Fruit fly (Drosophila melanogaster) whole organism, embryonic: ENCODE measurements around the gene CG4462.

Experiments used
- ATbp ChIP-seq: fragments of 200-800 bp; sonication (Bioruptor generic); optimal IDR thresholded peaks from 2 replicates; lab custom pipeline; 2017; ENCODE audit warnings: missing biosample characterization, mild to moderate bottlenecking, missing genetic modification characterization, missing genetic modification reagents
- Asciz ChIP-seq: fragments of 200-800 bp; sonication (Bioruptor generic); optimal IDR thresholded peaks from 2 replicates; lab custom pipeline; 2017; ENCODE audit warnings: missing biosample characterization, mild to moderate bottlenecking, missing genetic modification characterization, missing genetic modification reagents
- Atf-2 ChIP-seq: fragments of 200-800 bp; sonication (Bioruptor generic); optimal IDR thresholded peaks from 2 replicates; lab custom pipeline; 2016; ENCODE audit warnings: missing biosample characterization, missing genetic modification characterization
- Atf6 ChIP-seq: fragments of 200-800 bp; sonication (Bioruptor generic); IDR thresholded peaks from 2 replicates; pipeline ENCODE4 v1.3.6; 2022; ENCODE audit warnings: missing biosample characterization, missing genetic modification characterization
- CG10565 ChIP-seq: fragments of 200-800 bp; sonication (Bioruptor generic); optimal IDR thresholded peaks from 3 replicates; lab custom pipeline; 2016; ENCODE audit warnings: missing biosample characterization, mild to moderate bottlenecking, missing genetic modification characterization
- CG11085 ChIP-seq: fragments of 200-800 bp; sonication (Bioruptor generic); IDR thresholded peaks from 2 replicates; pipeline ENCODE4 v1.3.6; 2022; ENCODE audit warnings: missing biosample characterization, missing genetic modification characterization
- CG11560 ChIP-seq: fragments of 200-800 bp; sonication (Bioruptor generic); IDR thresholded peaks from 3 replicates; pipeline ENCODE4 v1.3.6; 2022; ENCODE audit warnings: missing biosample characterization, missing genetic modification characterization
- CG12155 ChIP-seq: fragments of 200-800 bp; sonication (Bioruptor generic); optimal IDR thresholded peaks from 3 replicates; lab custom pipeline; 2016; ENCODE audit warnings: missing biosample characterization, missing genetic modification characterization
- CG12942 ChIP-seq: fragments of 200-800 bp; sonication (Bioruptor generic); optimal IDR thresholded peaks from 3 replicates; lab custom pipeline; 2016; ENCODE audit warnings: missing biosample characterization, missing genetic modification characterization
- CG13296 ChIP-seq: fragments of 200-800 bp; sonication (Bioruptor generic); optimal IDR thresholded peaks from 3 replicates; lab custom pipeline; 2018; ENCODE audit warnings: missing biosample characterization, mild to moderate bottlenecking, missing genetic modification characterization
- CG13624 ChIP-seq: fragments of 200-800 bp; sonication (Bioruptor generic); optimal IDR thresholded peaks from 2 replicates; lab custom pipeline; 2016; ENCODE audit warnings: missing biosample characterization, missing genetic modification characterization
- CG15011 ChIP-seq: fragments of 200-800 bp; sonication (Bioruptor generic); optimal IDR thresholded peaks from 3 replicates; lab custom pipeline; 2018; ENCODE audit warnings: missing biosample characterization, mild to moderate bottlenecking, missing genetic modification characterization
- CG15514 ChIP-seq: fragments of 200-800 bp; sonication (Bioruptor generic); optimal IDR thresholded peaks from 3 replicates; lab custom pipeline; 2017; ENCODE audit warnings: missing biosample characterization, missing genetic modification characterization, mild to moderate bottlenecking, moderate library complexity, missing genetic modification reagents
- CG16813 ChIP-seq: fragments of 200-800 bp; sonication (Bioruptor generic); IDR thresholded peaks from 3 replicates; pipeline ENCODE4 v1.3.6; 2022; ENCODE audit warnings: missing biosample characterization, missing genetic modification characterization; ENCODE audit not compliant: partially characterized antibody
- CG17912 ChIP-seq: fragments of 200-800 bp; sonication (Bioruptor generic); optimal IDR thresholded peaks from 2 replicates; lab custom pipeline; 2018; ENCODE audit warnings: missing biosample characterization, mild to moderate bottlenecking, missing genetic modification characterization
- CG4617 ChIP-seq: fragments of 200-800 bp; sonication (Bioruptor generic); optimal IDR thresholded peaks from 3 replicates; lab custom pipeline; 2016; ENCODE audit warnings: missing biosample characterization, missing genetic modification characterization, borderline replicate concordance
- CG6813 ChIP-seq: fragments of 200-800 bp; sonication (Bioruptor generic); optimal IDR thresholded peaks from 2 replicates; lab custom pipeline; 2017; ENCODE audit warnings: missing biosample characterization, missing genetic modification characterization, mild to moderate bottlenecking, moderate library complexity, missing genetic modification reagents
- CG6854 ChIP-seq: fragments of 200-800 bp; sonication (Bioruptor generic); optimal IDR thresholded peaks from 3 replicates; lab custom pipeline; 2017; ENCODE audit warnings: missing biosample characterization, mild to moderate bottlenecking, missing genetic modification characterization
- CG8281 ChIP-seq: fragments of 200-800 bp; sonication (Bioruptor generic); optimal IDR thresholded peaks from 2 replicates; lab custom pipeline; 2018; ENCODE audit warnings: missing biosample characterization, mild to moderate bottlenecking, missing genetic modification characterization, moderate library complexity
- CG9215 ChIP-seq: fragments of 200-800 bp; sonication (Bioruptor generic); IDR thresholded peaks from 2 replicates; pipeline ENCODE4 v1.3.6; 2022; ENCODE audit warnings: missing biosample characterization, missing genetic modification characterization
- Camta ChIP-seq: fragments of 200-800 bp; sonication (Bioruptor generic); optimal IDR thresholded peaks from 2 replicates; lab custom pipeline; 2016; ENCODE audit warnings: missing biosample characterization, missing genetic modification characterization
- Doc2 ChIP-seq: fragments of 200-800 bp; sonication (Bioruptor generic); IDR thresholded peaks from 2 replicates; pipeline ENCODE4 v1.3.6; 2022; ENCODE audit warnings: missing biosample characterization, missing genetic modification characterization
- Fer1 ChIP-seq: fragments of 200-800 bp; sonication (Bioruptor generic); optimal IDR thresholded peaks from 2 replicates; lab custom pipeline; 2017; ENCODE audit warnings: missing biosample characterization, mild to moderate bottlenecking, missing genetic modification characterization
- H15 ChIP-seq: fragments of 200-800 bp; sonication (Bioruptor generic); IDR thresholded peaks from 3 replicates; pipeline ENCODE4 v1.3.6; 2022; ENCODE audit warnings: missing biosample characterization, missing genetic modification characterization
- HLH3B ChIP-seq: fragments of 200-800 bp; sonication (Bioruptor generic); IDR thresholded peaks from 2 replicates; pipeline ENCODE4 v1.3.6; 2022; ENCODE audit warnings: missing biosample characterization, missing genetic modification characterization
- Jarid2 ChIP-seq: fragments of 200-800 bp; sonication (Bioruptor generic); optimal IDR thresholded peaks from 3 replicates; lab custom pipeline; 2017; ENCODE audit warnings: mild to moderate bottlenecking, missing biosample characterization, missing genetic modification reagents, missing genetic modification characterization
- Lim3 ChIP-seq: fragments of 200-800 bp; sonication (Bioruptor generic); IDR thresholded peaks from 2 replicates; pipeline ENCODE4 v1.3.6; 2022; ENCODE audit warnings: missing biosample characterization, missing genetic modification characterization
- MBD-R2 ChIP-seq: fragments of 200-800 bp; sonication (Bioruptor generic); IDR thresholded peaks from 2 replicates; pipeline ENCODE4 v1.3.6; 2022; ENCODE audit warnings: missing biosample characterization, missing genetic modification characterization
- NFAT ChIP-seq: fragments of 200-800 bp; sonication (Bioruptor generic); IDR thresholded peaks from 2 replicates; pipeline ENCODE4 v1.3.6; 2022; ENCODE audit warnings: missing biosample characterization, missing genetic modification characterization
- Oli ChIP-seq: fragments of 200-800 bp; sonication (Bioruptor generic); optimal IDR thresholded peaks from 2 replicates; lab custom pipeline; 2018; ENCODE audit warnings: missing biosample characterization, mild to moderate bottlenecking, missing genetic modification characterization, moderate library complexity
- Scr ChIP-seq: fragments of 200-800 bp; sonication (Bioruptor generic); IDR thresholded peaks from 2 replicates; pipeline ENCODE4 v1.3.6; 2022; ENCODE audit warnings: missing biosample characterization, missing genetic modification characterization; ENCODE audit not compliant: partially characterized antibody
- Spps ChIP-seq: fragments of 200-800 bp; sonication (Bioruptor generic); optimal IDR thresholded peaks from 2 replicates; lab custom pipeline; 2018; ENCODE audit warnings: missing biosample characterization, mild to moderate bottlenecking, missing genetic modification characterization
- YL-1 ChIP-seq: fragments of 200-800 bp; sonication (Bioruptor generic); optimal IDR thresholded peaks from 3 replicates; lab custom pipeline; 2017; ENCODE audit warnings: missing biosample characterization, mild to moderate bottlenecking, missing genetic modification characterization
- aop ChIP-seq: fragments of 200-800 bp; sonication (Bioruptor generic); IDR thresholded peaks from 2 replicates; pipeline ENCODE4 v1.3.6; 2022; ENCODE audit warnings: missing biosample characterization, missing genetic modification characterization
- caup ChIP-seq: fragments of 200-800 bp; sonication (Bioruptor generic); optimal IDR thresholded peaks from 3 replicates; lab custom pipeline; 2017; ENCODE audit warnings: missing biosample characterization, mild to moderate bottlenecking, missing genetic modification characterization, moderate library complexity; ENCODE audit not compliant: severe bottlenecking
- disco-r ChIP-seq: fragments of 200-800 bp; sonication (Bioruptor generic); optimal IDR thresholded peaks from 2 replicates; lab custom pipeline; 2016; ENCODE audit warnings: missing biosample characterization, missing genetic modification characterization
- gro ChIP-seq: fragments of 200-800 bp; sonication (Bioruptor generic); optimal IDR thresholded peaks from 2 replicates; lab custom pipeline; 2016; ENCODE audit warnings: missing biosample characterization, missing genetic modification characterization
- klu ChIP-seq: fragments of 200-800 bp; sonication (Bioruptor generic); IDR thresholded peaks from 2 replicates; pipeline ENCODE4 v1.3.6; 2022; ENCODE audit warnings: missing biosample characterization, missing genetic modification characterization
- lab ChIP-seq: fragments of 200-800 bp; sonication (Bioruptor generic); optimal IDR thresholded peaks from 3 replicates; lab custom pipeline; 2017; ENCODE audit warnings: missing biosample characterization, missing genetic modification characterization, mild to moderate bottlenecking, moderate library complexity, missing genetic modification reagents
- luna ChIP-seq: fragments of 200-800 bp; sonication (Bioruptor generic); optimal IDR thresholded peaks from 2 replicates; lab custom pipeline; 2016; ENCODE audit warnings: missing biosample characterization, missing genetic modification characterization
- nmo ChIP-seq: fragments of 200-800 bp; sonication (Bioruptor generic); optimal IDR thresholded peaks from 2 replicates; lab custom pipeline; 2018; ENCODE audit warnings: missing biosample characterization, mild to moderate bottlenecking, missing genetic modification characterization, moderate library complexity
- pita ChIP-seq: fragments of 200-800 bp; sonication (Bioruptor generic); optimal IDR thresholded peaks from 2 replicates; lab custom pipeline; 2017; ENCODE audit warnings: missing biosample characterization, mild to moderate bottlenecking, missing genetic modification characterization
- rib ChIP-seq: fragments of 200-800 bp; sonication (Bioruptor generic); IDR thresholded peaks from 2 replicates; pipeline ENCODE4 v1.3.6; 2022; ENCODE audit warnings: missing biosample characterization, missing genetic modification characterization
- ro ChIP-seq: fragments of 200-800 bp; sonication (Bioruptor generic); IDR thresholded peaks from 2 replicates; pipeline ENCODE4 v1.3.6; 2022; ENCODE audit warnings: missing biosample characterization, missing genetic modification characterization
- run ChIP-seq: fragments of 200-800 bp; sonication (Bioruptor generic); optimal IDR thresholded peaks from 3 replicates; lab custom pipeline; 2018; ENCODE audit warnings: missing biosample characterization, mild to moderate bottlenecking, missing genetic modification characterization
- sc ChIP-seq, 3 experiments: fragments of >200 bp in 2 of 3; fragments of 200-800 bp in 1 of 3; sonication (Bioruptor generic) in 1 of 3; optimal IDR thresholded peaks; 2 replicates in 2 of 3; 3 replicates in 1 of 3; lab custom pipeline; 2017; ENCODE audit warnings: mild to moderate bottlenecking in 1 of 3, missing biosample characterization in 1 of 3, missing genetic modification characterization in 1 of 3, missing genetic modification reagents in 1 of 3
- stc ChIP-seq: fragments of 200-800 bp; sonication (Bioruptor generic); IDR thresholded peaks from 2 replicates; pipeline ENCODE4 v1.3.6; 2022; ENCODE audit warnings: missing biosample characterization, missing genetic modification characterization
- tll ChIP-seq, 2 experiments: fragments of 200-800 bp in 1 of 2; fragments of >200 bp in 1 of 2; sonication (Bioruptor generic) in 1 of 2; optimal IDR thresholded peaks; 2 replicates each; lab custom pipeline; 2017 to 2019; ENCODE audit warnings: missing biosample characterization in 2 of 2, missing genetic modification characterization in 2 of 2, mild to moderate bottlenecking in 1 of 2, moderate library complexity in 1 of 2
- z ChIP-seq: fragments of 200-800 bp; sonication (Bioruptor generic); IDR thresholded peaks from 3 replicates; pipeline ENCODE4 v1.3.6; 2022; ENCODE audit warnings: missing biosample characterization, missing genetic modification characterization

Gene CG4462

DNA sequence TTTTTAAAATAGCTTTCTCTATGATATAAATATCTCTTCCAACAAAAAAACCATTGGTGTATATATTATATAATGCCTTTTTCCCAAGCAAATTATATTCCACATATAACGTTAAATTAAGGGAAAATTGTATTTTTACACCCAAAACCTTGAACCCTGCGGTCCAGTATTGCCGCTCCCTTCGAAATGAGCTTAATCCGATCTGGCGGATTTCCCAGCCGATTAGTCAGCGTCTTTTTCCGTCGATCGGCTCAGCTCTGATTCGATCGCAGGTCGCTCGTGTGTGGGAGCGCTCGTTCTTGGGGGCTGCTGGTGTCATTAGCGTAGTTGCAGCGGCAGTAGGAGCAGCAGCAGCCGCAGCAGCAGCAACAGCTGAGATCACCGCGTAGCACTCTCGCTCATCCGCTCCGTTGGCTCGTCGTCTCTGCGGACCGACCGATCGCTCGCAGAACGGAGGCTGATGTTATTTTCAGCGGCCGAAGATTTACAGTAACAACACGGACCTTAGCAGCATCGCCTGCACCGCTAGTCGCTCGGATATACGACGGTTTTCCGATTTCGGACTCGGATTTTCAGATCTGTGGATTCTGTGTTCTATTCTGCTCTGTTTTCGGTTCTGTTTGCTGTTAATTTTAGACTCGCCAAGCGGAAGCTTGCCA lies 34.7 kb downstream of the CG4462 start, which contains the start of gene CG4733 (continued):
- peak; percentile 15; the same call in 1 of the 3 replicates for TF ChIP-seq z (GFP tag; lab: Robert Waterston, UW)
- TF ChIP-seq HLH3B (GFP tag; lab: Robert Waterston, UW), result no peak
- TF ChIP-seq klu (GFP tag; lab: Robert Waterston, UW), result no peak
- no peak for TF ChIP-seq CG13624
- no peak for TF ChIP-seq Doc2 (GFP tag; lab: Robert Waterston, UW)
- no peak for TF ChIP-seq Atf-2 (GFP tag; lab: Kevin White, UChicago)
- no peak for TF ChIP-seq rib (GFP tag; lab: Robert Waterston, UW)
- TF ChIP-seq Asciz (GFP tag; lab: Kevin White, UChicago), result no peak
- TF ChIP-seq CG10565 (GFP tag; lab: Kevin White, UChicago), result no peak
- TF ChIP-seq CG6813 (GFP tag; lab: Kevin White, UChicago), result no peak
- TF ChIP-seq Atf6 (GFP tag; lab: Robert Waterston, UW), result no peak; the same call in 1 of the 2 replicates
- TF ChIP-seq YL-1 (GFP tag; lab: Kevin White, UChicago), result no peak
- TF ChIP-seq luna, result no peak
- no peak for TF ChIP-seq H15 (GFP tag; lab: Robert Waterston, UW)
- no peak for TF ChIP-seq CG11560 (tag; lab: Robert Waterston, UW)
- TF ChIP-seq disco-r (GFP tag; lab: Kevin White, UChicago), result no peak
- TF ChIP-seq CG11085, result no peak
- no peak for TF ChIP-seq Fer1 (GFP tag; lab: Kevin White, UChicago)
- no peak for TF ChIP-seq CG15011 (GFP tag; lab: Kevin White, UChicago)
- TF ChIP-seq caup, result no peak
- no peak for TF ChIP-seq aop
- TF ChIP-seq ATbp (GFP tag; lab: Kevin White, UChicago), result no peak
- TF ChIP-seq run (tag; lab: Kevin White, UChicago), result no peak
- no peak for TF ChIP-seq Oli (tag; lab: Kevin White, UChicago)
- TF ChIP-seq Scr (GFP tag; lab: Robert Waterston, UW), result 0 out of 2 replicates have a peak, but pooled peaks have one; percentile 10
- no peak for TF ChIP-seq tll (GFP tag; optimal IDR thresholded peaks at IDR 0.05; lab: Kevin White, UChicago)
- no peak for TF ChIP-seq pita (GFP tag; lab: Kevin White, UChicago)
- no peak for TF ChIP-seq MBD-R2 (GFP tag; lab: Robert Waterston, UW)
- no peak for TF ChIP-seq CG4617 (GFP tag; lab: Kevin White, UChicago)
- peak; percentile 1 for TF ChIP-seq nmo (GFP tag; lab: Kevin White, UChicago)
- TF ChIP-seq CG9215, result no peak
- TF ChIP-seq CG17912 (GFP tag; lab: Kevin White, UChicago), result no peak
- no peak for TF ChIP-seq CG8281 (tag; lab: Kevin White, UChicago)
- TF ChIP-seq sc (optimal IDR thresholded peaks at IDR 0.05; lab: Kevin White, UChicago), result no peak
- no peak for TF ChIP-seq sc (GFP tag; optimal IDR thresholded peaks at IDR 0.05; lab: Kevin White, UChicago)
- TF ChIP-seq CG13296 (GFP tag; lab: Kevin White, UChicago), result no peak
- no peak for TF ChIP-seq stc
- peak; percentile 60 for TF ChIP-seq Jarid2 (GFP tag; lab: Kevin White, UChicago)
- TF ChIP-seq Lim3 (GFP tag; lab: Robert Waterston, UW), result no peak
- TF ChIP-seq ro, result no peak
- TF ChIP-seq Camta (GFP tag; lab: Kevin White, UChicago), result no peak
- TF ChIP-seq gro, result no peak
- TF ChIP-seq lab (GFP tag; lab: Kevin White, UChicago), result no peak
- TF ChIP-seq CG6854 (GFP tag; lab: Kevin White, UChicago), result no peak
- no peak for TF ChIP-seq CG16813
- TF ChIP-seq NFAT (GFP tag; lab: Robert Waterston, UW), result no peak
- no peak for TF ChIP-seq Spps (tag; lab: Kevin White, UChicago)
- peak; percentile 3 for TF ChIP-seq CG12155
- TF ChIP-seq CG15514, result no peak
- no peak for TF ChIP-seq CG12942 (GFP tag; lab: Kevin White, UChicago)
